Fruit fly (Drosophila melanogaster): ENCODE measurements around the gene CG9705.

Gene CG9705

dm6 chr3L:16811908-16812307, 32.0 kb downstream of the CG9705 start (continued):
- TF ChIP-seq CG15073 (GFP tag; optimal IDR thresholded peaks at IDR 0.05), result no peak
- TF ChIP-seq vvl (GFP tag; IDR thresholded peaks at IDR 0.05), result no peak
- TF ChIP-seq Myb (GFP tag; optimal IDR thresholded peaks at IDR 0.05), result no peak
- no peak for TF ChIP-seq cg (GFP tag; optimal IDR thresholded peaks at IDR 0.05)
- TF ChIP-seq fd96Cb (tag; optimal IDR thresholded peaks at IDR 0.05), result no peak
- no peak for TF ChIP-seq CG30431 (GFP tag; optimal IDR thresholded peaks at IDR 0.05)
- TF ChIP-seq CG18011 (GFP tag; optimal IDR thresholded peaks at IDR 0.05), result no peak
- no peak for TF ChIP-seq NfI (GFP tag; optimal IDR thresholded peaks at IDR 0.05)
- no peak for TF ChIP-seq ase (GFP tag; IDR thresholded peaks at IDR 0.05)
- no peak for TF ChIP-seq Sry-β (GFP tag; optimal IDR thresholded peaks at IDR 0.05)
- no peak for TF ChIP-seq toy (GFP tag; IDR thresholded peaks at IDR 0.05)
- no peak for TF ChIP-seq zfh2 (GFP tag; optimal IDR thresholded peaks at IDR 0.05)
- no peak for TF ChIP-seq grn (GFP tag; optimal IDR thresholded peaks at IDR 0.05)
- TF ChIP-seq HHEX (GFP tag; optimal IDR thresholded peaks at IDR 0.05), result no peak
- 0 out of 4 replicates have a peak, but pooled peaks have one; percentile 44 for TF ChIP-seq chinmo (GFP tag; IDR thresholded peaks at IDR 0.05; ENCODE audit: partially characterized antibody)
- no peak for TF ChIP-seq CG8290 (GFP tag; optimal IDR thresholded peaks at IDR 0.05)
- peak in 1 of 2 experiments; percentile 6 for TF ChIP-seq CG8290 (tag; optimal IDR thresholded peaks at IDR 0.05)

dm6 chr3L:16813984-16814383, 34.1 kb downstream of the CG9705 start:
- TF ChIP-seq oc (tag; optimal IDR thresholded peaks at IDR 0.05), result no peak
- no peak for TF ChIP-seq CG13123 (GFP tag; optimal IDR thresholded peaks at IDR 0.05)
- TF ChIP-seq Ptx1 (GFP tag; IDR thresholded peaks at IDR 0.05), result no peak
- TF ChIP-seq toy (GFP tag; IDR thresholded peaks at IDR 0.05), result no peak
- TF ChIP-seq CG34376 (GFP tag; optimal IDR thresholded peaks at IDR 0.05), result no peak
- TF ChIP-seq CG2889 (GFP tag; IDR thresholded peaks at IDR 0.05), result no peak
- no peak for TF ChIP-seq CG9437 (GFP tag; optimal IDR thresholded peaks at IDR 0.05)
- no peak for TF ChIP-seq C15 (GFP tag; IDR thresholded peaks at IDR 0.05)
- TF ChIP-seq CG17612 (GFP tag; IDR thresholded peaks at IDR 0.05), result no peak
- TF ChIP-seq Lpt (GFP tag; optimal IDR thresholded peaks at IDR 0.05), result no peak
- peak; percentile 77; the same call in 2 of the 4 replicates for TF ChIP-seq chinmo (GFP tag; IDR thresholded peaks at IDR 0.05; ENCODE audit: partially characterized antibody)
- 0 out of 2 replicates have a peak, but pooled peaks have one; percentile 27 for TF ChIP-seq NFAT (GFP tag; IDR thresholded peaks at IDR 0.05)
- peak; percentile 12 for TF ChIP-seq Deaf1 (tag; optimal IDR thresholded peaks at IDR 0.05)
- TF ChIP-seq cato (GFP tag; optimal IDR thresholded peaks at IDR 0.05; ENCODE audit: borderline replicate concordance), result no peak
- no peak for TF ChIP-seq Ets97D (GFP tag; optimal IDR thresholded peaks at IDR 0.05)
- peak; percentile 70 for TF ChIP-seq vvl (GFP tag; IDR thresholded peaks at IDR 0.05)
- TF ChIP-seq Side (GFP tag; optimal IDR thresholded peaks at IDR 0.05), result no peak
- TF ChIP-seq CG6791 (GFP tag; IDR thresholded peaks at IDR 0.05; ENCODE audit: partially characterized antibody), result no peak

dm6 chr3L:16818063-16818462, 38.2 kb downstream of the CG9705 start:
- TF ChIP-seq sens (GFP tag) (peak; percentile 55), sug (tag; optimal IDR thresholded peaks at IDR 0.05) (no peak), ERR (GFP tag; optimal IDR thresholded peaks at IDR 0.05) (no peak), CG7556 (GFP tag; optimal IDR thresholded peaks at IDR 0.05) (no peak), hb (GFP tag; IDR thresholded peaks at IDR 0.05; ENCODE audit: partially characterized antibody) (no peak), Drgx (GFP tag; IDR thresholded peaks at IDR 0.05) (peak; percentile 63), tup (GFP tag; optimal IDR thresholded peaks at IDR 0.05) (no peak), CG6272 (GFP tag; IDR thresholded peaks at IDR 0.05) (no peak), CG16815 (GFP tag; optimal IDR thresholded peaks at IDR 0.05) (no peak), lov (optimal IDR thresholded peaks at IDR 0.05) (no peak), lov (GFP tag; IDR thresholded peaks at IDR 0.05) (no peak), Usf (GFP tag; optimal IDR thresholded peaks at IDR 0.05) (no peak), bab2 (GFP tag; optimal IDR thresholded peaks at IDR 0.05) (no peak), Trl (optimal IDR thresholded peaks at IDR 0.05) (no peak), Trl (GFP tag; optimal IDR thresholded peaks at IDR 0.05) (no peak), lab (GFP tag; optimal IDR thresholded peaks at IDR 0.05) (no peak), Bteb2 (GFP tag; optimal IDR thresholded peaks at IDR 0.05) (no peak), scrt (GFP tag; optimal IDR thresholded peaks at IDR 0.05) (no peak), Hr51 (GFP tag; optimal IDR thresholded peaks at IDR 0.05) (no peak), luna (GFP tag; optimal IDR thresholded peaks at IDR 0.05) (no peak)

All from whole organism, embryonic.